Worm (Caenorhabditis elegans): ENCODE measurements around the gene cyp-43A1.

- TF ChIP-seq flt-1 (GFP tag; IDR thresholded peaks at IDR 0.05): no peak
- TF ChIP-seq scrt-1 (GFP tag; IDR thresholded peaks at IDR 0.05): no peak
- TF ChIP-seq pes-1 (GFP tag; IDR thresholded peaks at IDR 0.05): no peak
These were observed 43.5 kb upstream of the cyp-43A1 start for ce11 chrX:5670829-5671228.

Measured in whole organism, early embryonic.